Worm (Caenorhabditis elegans): Measurements from ENCODE around the gene bgal-2.

DNA sequence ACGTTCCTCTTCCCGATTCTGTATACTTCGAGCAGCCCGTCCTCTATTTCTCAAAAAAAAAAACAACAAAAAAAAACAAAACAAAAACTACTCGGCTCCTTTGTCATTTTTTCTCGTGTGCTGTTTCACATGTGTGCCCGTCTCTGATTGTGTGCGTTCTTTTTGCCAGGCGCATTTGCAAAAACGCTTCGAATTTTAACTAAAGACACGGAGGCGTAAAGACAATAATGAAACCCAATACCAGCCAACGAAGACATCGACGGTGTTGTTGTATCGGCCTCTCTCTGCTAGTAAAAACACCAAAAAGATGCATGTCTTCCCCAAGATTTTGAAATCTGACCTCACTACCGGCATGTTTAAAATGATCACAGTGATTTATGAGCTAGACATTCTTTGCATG lies 37.4 kb upstream of the bgal-2 start:
- TF ChIP-seq sem-4 (tag; optimal IDR thresholded peaks at IDR 0.05) (no peak), elt-3 (tag; optimal IDR thresholded peaks at IDR 0.05) (no peak), ceh-16 (tag; optimal IDR thresholded peaks at IDR 0.05) (no peak), zag-1 (tag; optimal IDR thresholded peaks at IDR 0.05) (no peak), blmp-1 (tag; optimal IDR thresholded peaks at IDR 0.05; ENCODE audit: insufficient read depth) (no peak), nhr-23 (tag; optimal IDR thresholded peaks at IDR 0.05) (no peak), mbf-1 (tag; optimal IDR thresholded peaks at IDR 0.05) (no peak), lin-13 (GFP tag; optimal IDR thresholded peaks at IDR 0.05) (no peak), unc-62 (GFP tag; optimal IDR thresholded peaks at IDR 0.05) (no peak), lsy-2 (tag; optimal IDR thresholded peaks at IDR 0.05) (no peak), dmd-4 (tag; optimal IDR thresholded peaks at IDR 0.05) (no peak), snpc-4 (tag; optimal IDR thresholded peaks at IDR 0.05) (no peak)
